Worm (Caenorhabditis elegans) whole organism, midembryonic: ENCODE results near the gene Y62F5A.9.

Experiments used
- T22C8.4 ChIP-seq: fragments of 200-800 bp; sonication (Bioruptor generic); IDR thresholded peaks from 2 replicates; pipeline ENCODE4 v1.3.6; 2022; ENCODE audit warnings: missing genetic modification characterization, missing compliant biosample characterization
- cog-1 ChIP-seq: sonication (generic microtip); optimal IDR thresholded peaks from 2 replicates; lab custom pipeline; 2016; ENCODE audit warnings: missing genetic modification characterization, missing compliant biosample characterization
- flt-1 ChIP-seq: fragments of 200-800 bp; sonication (Bioruptor generic); IDR thresholded peaks from 2 replicates; pipeline ENCODE4 v1.3.6; 2022; ENCODE audit warnings: missing genetic modification characterization, missing compliant biosample characterization
- klf-2 ChIP-seq: fragments of 200-800 bp; sonication (Bioruptor generic); conservative IDR thresholded peaks from 2 replicates; pipeline ENCODE4 v1.3.6; 2022; ENCODE audit warnings: missing genetic modification reagents, missing genetic modification characterization, missing compliant biosample characterization
- med-1 ChIP-seq: sonication (generic microtip); optimal IDR thresholded peaks from 2 replicates; lab custom pipeline; 2017; ENCODE audit warnings: missing genetic modification characterization, mild to moderate bottlenecking, missing compliant biosample characterization, antibody characterized with exemption, missing genetic modification reagents; ENCODE audit not compliant: insufficient read depth
- ref-1 ChIP-seq: fragments of 200-800 bp; sonication (Bioruptor generic); conservative IDR thresholded peaks from 2 replicates; pipeline ENCODE4 v1.3.6; 2022; ENCODE audit warnings: missing genetic modification reagents, missing genetic modification characterization, missing compliant biosample characterization
- ztf-23 ChIP-seq: fragments of 200-800 bp; sonication (Bioruptor generic); IDR thresholded peaks from 2 replicates; pipeline ENCODE4 v1.3.6; 2022; ENCODE audit warnings: missing genetic modification reagents, missing genetic modification characterization, missing compliant biosample characterization
- ztf-29 ChIP-seq: fragments of 200-800 bp; sonication (Bioruptor generic); IDR thresholded peaks from 2 replicates; pipeline ENCODE4 v1.3.6; 2022; ENCODE audit warnings: missing genetic modification reagents, missing genetic modification characterization, missing compliant biosample characterization

DNA sequence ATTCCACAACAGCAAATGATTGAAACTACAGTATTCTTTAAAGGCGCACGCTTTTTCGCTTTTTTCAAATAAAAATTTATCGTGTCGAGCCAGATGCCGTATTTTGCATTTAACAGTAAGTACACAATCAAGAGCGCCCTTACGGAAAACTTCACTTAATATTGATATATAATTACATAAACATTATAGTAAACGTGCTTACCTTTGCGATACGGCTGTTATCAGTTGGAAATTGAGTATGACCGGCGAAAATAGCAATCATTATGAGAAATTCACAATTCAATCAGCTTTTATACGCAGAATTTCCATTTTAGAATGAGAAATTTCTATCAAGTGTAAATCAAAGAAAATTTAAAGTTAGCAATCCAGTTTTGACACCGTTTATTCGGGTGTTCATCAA is 38.4 kb downstream of the Y62F5A.9 start, which contains the start of gene B0334.20:
- TF ChIP-seq ref-1 (GFP tag; lab: Robert Waterston, UW) (no peak), ztf-29 (GFP tag; lab: Robert Waterston, UW) (no peak), flt-1 (GFP tag; lab: Robert Waterston, UW) (no peak), ztf-23 (GFP tag; lab: Robert Waterston, UW) (no peak), med-1 (GFP tag; lab: Kevin White, UChicago) (no peak), T22C8.4 (no peak), klf-2 (no peak), cog-1 (tag; lab: Kevin White, UChicago) (no peak)
